Fruit fly (Drosophila melanogaster) whole organism, embryonic: Measurements from ENCODE around the gene CG42399.

Experiments
- CG11093 ChIP-seq: fragments of 200-800 bp; sonication (Bioruptor generic); IDR thresholded peaks from 3 replicates; pipeline ENCODE4 v1.3.6; 2022; ENCODE audit warnings: missing biosample characterization, missing genetic modification characterization
- CG11398 ChIP-seq: fragments of 200-800 bp; sonication (Bioruptor generic); optimal IDR thresholded peaks from 2 replicates; lab custom pipeline; 2016; ENCODE audit warnings: missing biosample characterization, missing genetic modification characterization
- CG13123 ChIP-seq: fragments of 200-800 bp; sonication (Bioruptor generic); optimal IDR thresholded peaks from 2 replicates; lab custom pipeline; 2016; ENCODE audit warnings: missing biosample characterization, missing genetic modification characterization
- CG13894 ChIP-seq: fragments of 200-800 bp; sonication (Bioruptor generic); optimal IDR thresholded peaks from 3 replicates; lab custom pipeline; 2018; ENCODE audit warnings: missing biosample characterization, mild to moderate bottlenecking, missing genetic modification characterization, moderate library complexity
- CG1529 ChIP-seq: fragments of 200-800 bp; sonication (Bioruptor generic); optimal IDR thresholded peaks from 3 replicates; lab custom pipeline; 2018; ENCODE audit warnings: missing biosample characterization, missing genetic modification characterization
- CG15479 ChIP-seq: fragments of 200-800 bp; sonication (Bioruptor generic); optimal IDR thresholded peaks from 3 replicates; lab custom pipeline; 2019; ENCODE audit warnings: missing biosample characterization, mild to moderate bottlenecking, missing genetic modification characterization, moderate library complexity
- CG15514 ChIP-seq: fragments of 200-800 bp; sonication (Bioruptor generic); optimal IDR thresholded peaks from 3 replicates; lab custom pipeline; 2017; ENCODE audit warnings: missing biosample characterization, missing genetic modification characterization, mild to moderate bottlenecking, moderate library complexity, missing genetic modification reagents
- CG1603 ChIP-seq: fragments of 200-800 bp; sonication (Bioruptor generic); optimal IDR thresholded peaks from 2 replicates; lab custom pipeline; 2019; ENCODE audit warnings: missing biosample characterization, mild to moderate bottlenecking, missing genetic modification characterization, moderate library complexity
- CG2129 ChIP-seq: fragments of 200-800 bp; sonication (Bioruptor generic); IDR thresholded peaks from 2 replicates; pipeline ENCODE4 v1.3.6; 2022; ENCODE audit warnings: missing biosample characterization, missing genetic modification characterization; ENCODE audit not compliant: partially characterized antibody
- CG3065 ChIP-seq: fragments of 200-800 bp; sonication (Bioruptor generic); optimal IDR thresholded peaks from 2 replicates; lab custom pipeline; 2016; ENCODE audit warnings: missing biosample characterization, missing genetic modification characterization
- CG3726 ChIP-seq: fragments of 200-800 bp; sonication (Bioruptor generic); IDR thresholded peaks from 3 replicates; pipeline ENCODE4, ENCODE4 v1.3.6; 2022; ENCODE audit warnings: missing biosample characterization, missing genetic modification characterization
- CG3838 ChIP-seq: fragments of 200-800 bp; sonication (Bioruptor generic); optimal IDR thresholded peaks from 3 replicates; lab custom pipeline; 2016; ENCODE audit warnings: missing biosample characterization, missing genetic modification characterization
- CG3847 ChIP-seq: fragments of 200-800 bp; sonication (Bioruptor generic); IDR thresholded peaks from 2 replicates; pipeline ENCODE4 v1.3.6; 2022; ENCODE audit warnings: missing biosample characterization, missing genetic modification characterization
- CG3995 ChIP-seq: fragments of 200-800 bp; sonication (Bioruptor generic); optimal IDR thresholded peaks from 3 replicates; lab custom pipeline; 2016; ENCODE audit warnings: missing biosample characterization, missing genetic modification characterization
- CG42726 ChIP-seq: fragments of 200-800 bp; sonication (Bioruptor generic); IDR thresholded peaks from 2 replicates; pipeline ENCODE4 v1.3.6; 2022; ENCODE audit warnings: missing biosample characterization, missing genetic modification characterization; ENCODE audit not compliant: partially characterized antibody
- CG9727 ChIP-seq: fragments of 200-800 bp; sonication (Bioruptor generic); optimal IDR thresholded peaks from 3 replicates; lab custom pipeline; 2017; ENCODE audit warnings: missing biosample characterization, mild to moderate bottlenecking, missing genetic modification characterization
- Dad ChIP-seq: fragments of 200-800 bp; sonication (Bioruptor generic); optimal IDR thresholded peaks from 3 replicates; lab custom pipeline; 2016; ENCODE audit warnings: missing biosample characterization, missing genetic modification characterization
- Drgx ChIP-seq: fragments of 200-800 bp; sonication (Bioruptor generic); IDR thresholded peaks from 2 replicates; pipeline ENCODE4 v1.3.6; 2022; ENCODE audit warnings: missing biosample characterization, missing genetic modification characterization
- Fer2 ChIP-seq: fragments of 200-800 bp; sonication (Bioruptor generic); optimal IDR thresholded peaks from 2 replicates; lab custom pipeline; 2018; ENCODE audit warnings: missing biosample characterization, mild to moderate bottlenecking, missing genetic modification characterization, moderate library complexity
- HmgZ ChIP-seq: fragments of 200-800 bp; sonication (Bioruptor generic); optimal IDR thresholded peaks from 2 replicates; lab custom pipeline; 2018; ENCODE audit warnings: missing biosample characterization, mild to moderate bottlenecking, missing genetic modification characterization
- Kr ChIP-seq: fragments of 200-800 bp; sonication (Bioruptor generic); optimal IDR thresholded peaks from 2 replicates; lab custom pipeline; 2017; ENCODE audit warnings: missing biosample characterization, mild to moderate bottlenecking, missing genetic modification characterization
- MESR4 ChIP-seq: fragments of 200-800 bp; sonication (Bioruptor generic); optimal IDR thresholded peaks from 2 replicates; lab custom pipeline; 2018; ENCODE audit warnings: missing biosample characterization, mild to moderate bottlenecking, missing genetic modification characterization, moderate library complexity
- Mad ChIP-seq: fragments of 200-800 bp; sonication (Bioruptor generic); optimal IDR thresholded peaks from 2 replicates; lab custom pipeline; 2016; ENCODE audit warnings: missing biosample characterization, missing genetic modification characterization
- NC2β ChIP-seq: fragments of 200-800 bp; sonication (Bioruptor generic); optimal IDR thresholded peaks from 2 replicates; lab custom pipeline; 2016; ENCODE audit warnings: missing biosample characterization, missing genetic modification characterization
- Nf-YB ChIP-seq: fragments of 200-800 bp; sonication (Bioruptor generic); optimal IDR thresholded peaks from 3 replicates; lab custom pipeline; 2019; ENCODE audit warnings: missing biosample characterization, mild to moderate bottlenecking, missing genetic modification characterization, moderate library complexity
- PHDP ChIP-seq: fragments of 200-800 bp; sonication (Bioruptor generic); optimal IDR thresholded peaks from 3 replicates; lab custom pipeline; 2018; ENCODE audit warnings: missing biosample characterization, mild to moderate bottlenecking, missing genetic modification characterization, moderate library complexity
- Poxn ChIP-seq: fragments of 200-800 bp; sonication (Bioruptor generic); IDR thresholded peaks from 2 replicates; pipeline ENCODE4 v1.3.6; 2022; ENCODE audit warnings: missing biosample characterization, missing genetic modification characterization
- Side ChIP-seq: fragments of 200-800 bp; sonication (Bioruptor generic); optimal IDR thresholded peaks from 2 replicates; lab custom pipeline; 2016; ENCODE audit warnings: missing biosample characterization, missing genetic modification characterization
- Six4 ChIP-seq: fragments of 200-800 bp; sonication (Bioruptor generic); optimal IDR thresholded peaks from 2 replicates; lab custom pipeline; 2016; ENCODE audit warnings: missing biosample characterization, missing genetic modification characterization
- Sox100B ChIP-seq: fragments of 200-800 bp; sonication (Bioruptor generic); optimal IDR thresholded peaks from 3 replicates; lab custom pipeline; 2018; ENCODE audit warnings: missing biosample characterization, mild to moderate bottlenecking, missing genetic modification characterization
- Sry-β ChIP-seq: fragments of 200-800 bp; sonication (Bioruptor generic); optimal IDR thresholded peaks from 2 replicates; lab custom pipeline; 2018; ENCODE audit warnings: missing biosample characterization, mild to moderate bottlenecking, missing genetic modification characterization, moderate library complexity
- TFAM ChIP-seq: fragments of 200-800 bp; sonication (Bioruptor generic); optimal IDR thresholded peaks from 2 replicates; lab custom pipeline; 2017; ENCODE audit warnings: missing biosample characterization, missing genetic modification characterization, inconsistent platforms
- Tbp ChIP-seq: fragments of >200 bp; optimal IDR thresholded peaks from 2 replicates; lab custom pipeline; 2018; ENCODE audit warnings: missing biosample characterization, missing genetic modification characterization
- amos ChIP-seq: fragments of 200-800 bp; sonication (Bioruptor generic); IDR thresholded peaks from 2 replicates; pipeline ENCODE4 v1.3.6; 2022; ENCODE audit warnings: missing biosample characterization, missing genetic modification characterization; ENCODE audit not compliant: partially characterized antibody
- ara ChIP-seq: fragments of 200-800 bp; sonication (Bioruptor generic); IDR thresholded peaks from 2 replicates; pipeline ENCODE4 v1.3.6; 2022; ENCODE audit warnings: missing biosample characterization, missing genetic modification characterization
- bbx ChIP-seq: fragments of 200-800 bp; sonication (Bioruptor generic); IDR thresholded peaks from 2 replicates; pipeline ENCODE4 v1.3.6; 2022; ENCODE audit warnings: missing biosample characterization, missing genetic modification characterization; ENCODE audit not compliant: partially characterized antibody
- dimm ChIP-seq: fragments of 200-800 bp; sonication (Bioruptor generic); IDR thresholded peaks from 2 replicates; pipeline ENCODE4 v1.3.6; 2022; ENCODE audit warnings: missing biosample characterization, missing genetic modification characterization
- en ChIP-seq: fragments of 200-800 bp; sonication (Bioruptor generic); optimal IDR thresholded peaks from 2 replicates; lab custom pipeline; 2016; ENCODE audit warnings: missing biosample characterization, missing genetic modification characterization
- gcm2 ChIP-seq: fragments of 200-800 bp; sonication (Bioruptor generic); optimal IDR thresholded peaks from 2 replicates; lab custom pipeline; 2016; ENCODE audit warnings: missing biosample characterization, missing genetic modification characterization
- kah ChIP-seq: fragments of 200-800 bp; sonication (Bioruptor generic); optimal IDR thresholded peaks from 2 replicates; lab custom pipeline; 2018; ENCODE audit warnings: missing biosample characterization, mild to moderate bottlenecking, missing genetic modification characterization
- mirr ChIP-seq: fragments of 200-800 bp; sonication (Bioruptor generic); optimal IDR thresholded peaks from 3 replicates; lab custom pipeline; 2018; ENCODE audit warnings: missing biosample characterization, mild to moderate bottlenecking, missing genetic modification characterization
- peb ChIP-seq: fragments of 200-800 bp; sonication (Bioruptor generic); IDR thresholded peaks from 2 replicates; pipeline ENCODE4 v1.3.6; 2022; ENCODE audit warnings: missing biosample characterization, missing genetic modification characterization
- schlank ChIP-seq: fragments of 200-800 bp; sonication (Bioruptor generic); optimal IDR thresholded peaks from 2 replicates; lab custom pipeline; 2018; ENCODE audit warnings: missing biosample characterization, mild to moderate bottlenecking, missing genetic modification characterization
- scrt ChIP-seq: fragments of 200-800 bp; sonication (Bioruptor generic); optimal IDR thresholded peaks from 2 replicates; lab custom pipeline; 2018; ENCODE audit warnings: missing biosample characterization, mild to moderate bottlenecking, missing genetic modification characterization, moderate library complexity
- sens ChIP-seq: fragments of 200-800 bp; sonication (Bioruptor generic); peaks from one replicate; lab custom pipeline; 2016; ENCODE audit warnings: missing biosample characterization, missing genetic modification characterization
- sima ChIP-seq: fragments of 200-800 bp; sonication (Bioruptor generic); optimal IDR thresholded peaks from 2 replicates; lab custom pipeline; 2016; ENCODE audit warnings: missing biosample characterization, missing genetic modification characterization
- slp2 ChIP-seq: fragments of 200-800 bp; sonication (Bioruptor generic); optimal IDR thresholded peaks from 2 replicates; lab custom pipeline; 2016; ENCODE audit warnings: missing biosample characterization, missing genetic modification characterization
- sr ChIP-seq: fragments of 200-800 bp; sonication (Bioruptor generic); IDR thresholded peaks from 3 replicates; pipeline ENCODE4 v1.3.6; 2022; ENCODE audit warnings: missing biosample characterization, missing genetic modification characterization
- tup ChIP-seq: fragments of 200-800 bp; sonication (Bioruptor generic); optimal IDR thresholded peaks from 2 replicates; lab custom pipeline; 2016; ENCODE audit warnings: missing biosample characterization, mild to moderate bottlenecking, missing genetic modification characterization, moderate library complexity
- twi ChIP-seq: fragments of 200-800 bp; optimal IDR thresholded peaks from 2 replicates; lab custom pipeline; 2019; ENCODE audit warnings: missing biosample characterization, mild to moderate bottlenecking, missing genetic modification characterization, moderate library complexity
- unpg ChIP-seq: fragments of 200-800 bp; sonication (Bioruptor generic); optimal IDR thresholded peaks from 3 replicates; lab custom pipeline; 2018; ENCODE audit warnings: missing biosample characterization, mild to moderate bottlenecking, missing genetic modification characterization, moderate library complexity

CG42399 gene

dm6 chr2L:102161-102761 lies 50.8 kb downstream of the CG42399 start, which contains the start of gene Creld (continued):
- TF ChIP-seq ara (GFP tag; lab: Robert Waterston, UW): no peak
- TF ChIP-seq peb (GFP tag; lab: Robert Waterston, UW): no peak
- no peak for TF ChIP-seq scrt
- TF ChIP-seq Side (GFP tag; lab: Kevin White, UChicago): no peak
- no peak for TF ChIP-seq CG3838 (GFP tag; lab: Kevin White, UChicago)
- no peak for TF ChIP-seq tup (GFP tag; lab: Kevin White, UChicago)
- peak; percentile 74 for TF ChIP-seq HmgZ
- TF ChIP-seq CG13894 (tag; lab: Kevin White, UChicago): no peak
- TF ChIP-seq CG3847 (GFP tag; lab: Robert Waterston, UW): no peak; the same call in 1 of the 2 replicates
- TF ChIP-seq Fer2 (tag; lab: Kevin White, UChicago): no peak
- no peak for TF ChIP-seq CG13123 (GFP tag; lab: Kevin White, UChicago)
- no peak for TF ChIP-seq Mad (GFP tag; lab: Kevin White, UChicago)
- TF ChIP-seq kah: no peak
- peak; percentile 42 for TF ChIP-seq MESR4
- TF ChIP-seq bbx (GFP tag; lab: Robert Waterston, UW): peak; percentile 100
- TF ChIP-seq Nf-YB (GFP tag; lab: Kevin White, UChicago): no peak
- no peak for TF ChIP-seq PHDP (tag; lab: Kevin White, UChicago)
- TF ChIP-seq Drgx (GFP tag; lab: Robert Waterston, UW): no peak
- TF ChIP-seq CG1529 (GFP tag; lab: Kevin White, UChicago): no peak
- TF ChIP-seq TFAM (GFP tag; lab: Kevin White, UChicago): no peak
- TF ChIP-seq Tbp (GFP tag; lab: Kevin White, UChicago): no peak
- TF ChIP-seq CG15514 (GFP tag; lab: Kevin White, UChicago): peak; percentile 94
- TF ChIP-seq sr: no peak
- TF ChIP-seq CG1603 (tag; lab: Kevin White, UChicago): no peak
- peak; percentile 65 for TF ChIP-seq sens (GFP tag; lab: Kevin White, UChicago)
- no peak for TF ChIP-seq gcm2 (GFP tag; lab: Kevin White, UChicago)
- no peak for TF ChIP-seq unpg (GFP tag; lab: Kevin White, UChicago)
- no peak for TF ChIP-seq Dad (GFP tag; lab: Kevin White, UChicago)
- no peak for TF ChIP-seq CG9727 (GFP tag; lab: Kevin White, UChicago)
- no peak for TF ChIP-seq sima
- peak; percentile 100 for TF ChIP-seq CG42726 (GFP tag; lab: Robert Waterston, UW)
- peak; percentile 100 for TF ChIP-seq amos (GFP tag; lab: Robert Waterston, UW)
- TF ChIP-seq CG3726 (GFP tag; lab: Robert Waterston, UW): no peak
- no peak for TF ChIP-seq twi
- TF ChIP-seq Sox100B (GFP tag; lab: Kevin White, UChicago): no peak
- TF ChIP-seq en (GFP tag; lab: Kevin White, UChicago): no peak
- no peak for TF ChIP-seq schlank (tag; lab: Kevin White, UChicago)
- no peak for TF ChIP-seq slp2 (GFP tag; lab: Kevin White, UChicago)
- TF ChIP-seq CG15479 (GFP tag; lab: Kevin White, UChicago): no peak
- TF ChIP-seq dimm (GFP tag; lab: Robert Waterston, UW): no peak
- peak; percentile 56 for TF ChIP-seq CG3995 (GFP tag; lab: Kevin White, UChicago)
- no peak for TF ChIP-seq Sry-β (GFP tag; lab: Kevin White, UChicago)
- TF ChIP-seq CG11398 (GFP tag; lab: Kevin White, UChicago): no peak
- TF ChIP-seq Poxn (GFP tag; lab: Robert Waterston, UW): no peak
- TF ChIP-seq CG3065 (GFP tag; lab: Kevin White, UChicago): no peak
- no peak for TF ChIP-seq Kr (GFP tag; lab: Kevin White, UChicago)
- no peak for TF ChIP-seq Six4 (GFP tag; lab: Kevin White, UChicago)
- peak; percentile 100 for TF ChIP-seq CG2129
- TF ChIP-seq mirr (GFP tag; lab: Kevin White, UChicago): no peak
- no peak for TF ChIP-seq NC2β
- no peak for TF ChIP-seq CG11093 (GFP tag; lab: Robert Waterston, UW)
